Worm (Caenorhabditis elegans): ENCODE results near the gene col-153.

DNA sequence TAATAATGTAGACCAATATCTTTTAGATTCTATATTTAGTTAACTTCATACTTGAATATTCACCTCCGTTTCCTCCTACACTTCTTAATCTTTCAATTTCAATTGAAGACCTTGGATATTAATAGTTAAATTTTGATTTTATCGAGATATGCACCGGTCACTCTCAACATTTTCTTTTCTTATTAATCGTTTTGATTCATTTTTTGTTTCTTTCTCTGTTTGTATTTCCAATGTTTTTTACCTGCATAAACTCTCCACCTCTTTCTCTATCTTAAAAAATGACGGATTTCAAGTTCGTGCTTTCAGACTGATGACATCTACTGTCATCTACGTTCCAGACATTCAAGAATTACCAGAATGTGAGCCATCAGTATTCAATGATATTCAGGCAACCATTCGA, 42.2 kb downstream of the col-153 start, which contains the start of gene frpr-9:
- TF ChIP-seq ama-1 (optimal IDR thresholded peaks at IDR 0.05), result no peak
- TF ChIP-seq nhr-6 (tag; optimal IDR thresholded peaks at IDR 0.05), result no peak
- TF ChIP-seq blmp-1 (tag; optimal IDR thresholded peaks at IDR 0.05; ENCODE audit: insufficient read depth), result no peak
- TF ChIP-seq unc-55 (GFP tag; optimal IDR thresholded peaks at IDR 0.05), result no peak
- TF ChIP-seq fos-1 (tag; optimal IDR thresholded peaks at IDR 0.05), result no peak
- no peak for TF ChIP-seq nhr-129 (tag; optimal IDR thresholded peaks at IDR 0.05)
- no peak for TF ChIP-seq nhr-11 (tag; optimal IDR thresholded peaks at IDR 0.05)
- TF ChIP-seq unc-39 (tag; optimal IDR thresholded peaks at IDR 0.05), result no peak
- no peak for TF ChIP-seq snpc-4 (tag; optimal IDR thresholded peaks at IDR 0.05)
- no peak for TF ChIP-seq lin-39 (tag; optimal IDR thresholded peaks at IDR 0.05)

Measured in whole organism, L2 larva.